Worm (Caenorhabditis elegans) whole organism, late embryonic: ENCODE data around the gene ubh-1.

Source experiments
- C08G9.2 ChIP-seq: sonication (generic microtip); optimal IDR thresholded peaks from 2 replicates; lab custom pipeline; 2016; ENCODE audit warnings: mild to moderate bottlenecking, missing genetic modification characterization, moderate library complexity, missing compliant biosample characterization
- C38D4.7 ChIP-seq: fragments of 200-800 bp; sonication (Bioruptor generic); optimal IDR thresholded peaks from 2 replicates; lab custom pipeline; 2018; ENCODE audit warnings: mild to moderate bottlenecking, missing genetic modification characterization, moderate library complexity, missing compliant biosample characterization
- F13H6.1 ChIP-seq: sonication (generic microtip); optimal IDR thresholded peaks from 2 replicates; lab custom pipeline; 2016; ENCODE audit warnings: missing genetic modification characterization, missing compliant biosample characterization
- K02D7.2 ChIP-seq: sonication (generic microtip); optimal IDR thresholded peaks from 2 replicates; lab custom pipeline; 2017; ENCODE audit warnings: mild to moderate bottlenecking, missing genetic modification characterization, missing compliant biosample characterization
- T23F11.4 ChIP-seq: fragments of 200-800 bp; sonication (Bioruptor generic); optimal IDR thresholded peaks from 2 replicates; lab custom pipeline; 2018; ENCODE audit warnings: mild to moderate bottlenecking, missing genetic modification characterization, missing compliant biosample characterization
- Y22D7AL.16 ChIP-seq: sonication (generic microtip); optimal IDR thresholded peaks from 2 replicates; lab custom pipeline; 2016; ENCODE audit warnings: missing genetic modification characterization, missing compliant biosample characterization
- ahr-1 ChIP-seq: sonication (generic microtip); optimal IDR thresholded peaks from 2 replicates; lab custom pipeline; 2016; ENCODE audit warnings: missing genetic modification characterization, missing compliant biosample characterization
- ceh-14 ChIP-seq: sonication (generic microtip); optimal IDR thresholded peaks from 2 replicates; lab custom pipeline; 2016; ENCODE audit warnings: missing genotype, missing genetic modification characterization, missing compliant biosample characterization
- ceh-19 ChIP-seq: fragments of 200-800 bp; sonication (Bioruptor generic); optimal IDR thresholded peaks from 2 replicates; lab custom pipeline; 2018; ENCODE audit warnings: mild to moderate bottlenecking, missing genetic modification characterization, missing compliant biosample characterization
- ceh-2 ChIP-seq: sonication (generic microtip); optimal IDR thresholded peaks from 2 replicates; lab custom pipeline; 2016; ENCODE audit warnings: missing genotype, missing genetic modification characterization, missing compliant biosample characterization
- ceh-22 ChIP-seq: sonication (generic microtip); optimal IDR thresholded peaks from 2 replicates; lab custom pipeline; 2017; ENCODE audit warnings: missing biosample characterization, missing genetic modification characterization
- ceh-30 ChIP-seq: fragments of 150-350 bp; optimal IDR thresholded peaks from 2 replicates; lab custom pipeline; 2014; ENCODE audit warnings: missing biosample characterization, missing genetic modification characterization
- ceh-31 ChIP-seq: sonication (generic microtip); optimal IDR thresholded peaks from 2 replicates; lab custom pipeline; 2016; ENCODE audit warnings: missing genetic modification characterization, missing compliant biosample characterization
- ceh-34 ChIP-seq: sonication (generic microtip); optimal IDR thresholded peaks from 2 replicates; lab custom pipeline; 2016; ENCODE audit warnings: mild to moderate bottlenecking, missing genetic modification characterization, missing compliant biosample characterization
- ceh-9 ChIP-seq: sonication (generic microtip); optimal IDR thresholded peaks from 2 replicates; lab custom pipeline; 2016; ENCODE audit warnings: mild to moderate bottlenecking, missing genetic modification characterization, inconsistent platforms, missing compliant biosample characterization
- dve-1 ChIP-seq: sonication (generic microtip); optimal IDR thresholded peaks from 2 replicates; lab custom pipeline; 2017; ENCODE audit warnings: antibody characterized with exemption, mild to moderate bottlenecking, missing genetic modification characterization, missing compliant biosample characterization
- elt-2 ChIP-seq: sonication (generic microtip); optimal IDR thresholded peaks from 2 replicates; lab custom pipeline; 2016; ENCODE audit warnings: missing genetic modification reagents, missing genetic modification characterization, missing compliant biosample characterization
- elt-4 ChIP-seq: sonication (generic microtip); optimal IDR thresholded peaks from 2 replicates; lab custom pipeline; 2016; ENCODE audit warnings: missing genetic modification characterization, missing compliant biosample characterization
- ets-4 ChIP-seq: sonication (generic microtip); optimal IDR thresholded peaks from 2 replicates; lab custom pipeline; 2016; ENCODE audit warnings: missing genetic modification characterization, missing compliant biosample characterization
- fkh-10 ChIP-seq: fragments of 150-350 bp; optimal IDR thresholded peaks from 2 replicates; lab custom pipeline; 2014; ENCODE audit warnings: missing biosample characterization, missing genetic modification reagents, missing genetic modification characterization
- fkh-6 ChIP-seq: sonication (generic microtip); optimal IDR thresholded peaks from 2 replicates; lab custom pipeline; 2016; ENCODE audit warnings: missing genetic modification characterization, missing compliant biosample characterization
- hlh-15 ChIP-seq: sonication (generic microtip); optimal IDR thresholded peaks from 2 replicates; lab custom pipeline; 2016; ENCODE audit warnings: missing genetic modification characterization, missing compliant biosample characterization
- hlh-8 ChIP-seq: sonication (generic microtip); optimal IDR thresholded peaks from 2 replicates; lab custom pipeline; 2016; ENCODE audit warnings: missing genotype, missing genetic modification characterization, missing compliant biosample characterization
- lim-6 ChIP-seq: sonication (generic microtip); optimal IDR thresholded peaks from 2 replicates; lab custom pipeline; 2016; ENCODE audit warnings: missing genetic modification characterization, missing compliant biosample characterization
- lin-11 ChIP-seq: fragments of 200-800 bp; sonication (Bioruptor generic); optimal IDR thresholded peaks from 2 replicates; lab custom pipeline; 2018; ENCODE audit warnings: mild to moderate bottlenecking, missing genetic modification characterization, missing compliant biosample characterization
- madf-2 ChIP-seq: sonication (generic microtip); optimal IDR thresholded peaks from 2 replicates; lab custom pipeline; 2017; ENCODE audit warnings: missing genetic modification characterization, missing compliant biosample characterization
- nhr-11 ChIP-seq: fragments of 150-350 bp; optimal IDR thresholded peaks from 2 replicates; lab custom pipeline; 2014; ENCODE audit warnings: missing biosample characterization, missing genetic modification characterization
- nhr-232 ChIP-seq: sonication (generic microtip); optimal IDR thresholded peaks from 2 replicates; lab custom pipeline; 2016; ENCODE audit warnings: missing genetic modification characterization, missing compliant biosample characterization
- npax-4 ChIP-seq: sonication (generic microtip); optimal IDR thresholded peaks from 2 replicates; lab custom pipeline; 2016; ENCODE audit warnings: missing genetic modification characterization, missing compliant biosample characterization
- odd-2 ChIP-seq: sonication (generic microtip); optimal IDR thresholded peaks from 2 replicates; lab custom pipeline; 2017; ENCODE audit warnings: antibody characterized with exemption, mild to moderate bottlenecking, missing genetic modification characterization, missing compliant biosample characterization
- pag-3 ChIP-seq: sonication (generic microtip); optimal IDR thresholded peaks from 2 replicates; lab custom pipeline; 2016; ENCODE audit warnings: missing compliant biosample characterization, missing genetic modification characterization, borderline replicate concordance
- pax-1 ChIP-seq: fragments of 150-350 bp; optimal IDR thresholded peaks from 2 replicates; lab custom pipeline; 2014; ENCODE audit warnings: missing biosample characterization, missing genetic modification characterization
- pha-2 ChIP-seq: sonication (generic microtip); optimal IDR thresholded peaks from 2 replicates; lab custom pipeline; 2017; ENCODE audit warnings: mild to moderate bottlenecking, missing genetic modification characterization, missing compliant biosample characterization
- pha-4 ChIP-seq: fragments of 150-350 bp; optimal IDR thresholded peaks from 2 replicates; lab custom pipeline; 2018; ENCODE audit warnings: missing biosample characterization, missing genetic modification reagents, missing genetic modification characterization
- rnt-1 ChIP-seq: sonication (generic microtip); optimal IDR thresholded peaks from 2 replicates; lab custom pipeline; 2016; ENCODE audit warnings: missing genetic modification characterization, missing compliant biosample characterization
- sox-4 ChIP-seq: sonication (generic microtip); optimal IDR thresholded peaks from 2 replicates; lab custom pipeline; 2017; ENCODE audit warnings: mild to moderate bottlenecking, missing genetic modification characterization, inconsistent platforms, missing compliant biosample characterization
- tbx-2 ChIP-seq: sonication (generic microtip); optimal IDR thresholded peaks from 2 replicates; lab custom pipeline; 2016; ENCODE audit warnings: missing genetic modification characterization, missing compliant biosample characterization
- tbx-7 ChIP-seq: sonication (generic microtip); optimal IDR thresholded peaks from 2 replicates; lab custom pipeline; 2016; ENCODE audit warnings: missing genotype, missing genetic modification characterization, missing compliant biosample characterization
- unc-3 ChIP-seq, 2 experiments: fragments of 200-800 bp in 1 of 2; sonication (Bioruptor generic) in 1 of 2; sonication (generic microtip) in 1 of 2; conservative IDR thresholded peaks in 1 of 2; optimal IDR thresholded peaks in 1 of 2; 2 replicates each; pipeline versions ENCODE4 v1.3.6 to Lab custom; 2016 to 2022; ENCODE audit warnings: missing compliant biosample characterization in 2 of 2, missing genetic modification characterization in 2 of 2, missing genetic modification reagents in 1 of 2
- unc-55 ChIP-seq: sonication (generic microtip); optimal IDR thresholded peaks from 2 replicates; lab custom pipeline; 2017; ENCODE audit warnings: missing biosample characterization, missing genetic modification reagents, missing genetic modification characterization

The ubh-1 gene

DNA sequence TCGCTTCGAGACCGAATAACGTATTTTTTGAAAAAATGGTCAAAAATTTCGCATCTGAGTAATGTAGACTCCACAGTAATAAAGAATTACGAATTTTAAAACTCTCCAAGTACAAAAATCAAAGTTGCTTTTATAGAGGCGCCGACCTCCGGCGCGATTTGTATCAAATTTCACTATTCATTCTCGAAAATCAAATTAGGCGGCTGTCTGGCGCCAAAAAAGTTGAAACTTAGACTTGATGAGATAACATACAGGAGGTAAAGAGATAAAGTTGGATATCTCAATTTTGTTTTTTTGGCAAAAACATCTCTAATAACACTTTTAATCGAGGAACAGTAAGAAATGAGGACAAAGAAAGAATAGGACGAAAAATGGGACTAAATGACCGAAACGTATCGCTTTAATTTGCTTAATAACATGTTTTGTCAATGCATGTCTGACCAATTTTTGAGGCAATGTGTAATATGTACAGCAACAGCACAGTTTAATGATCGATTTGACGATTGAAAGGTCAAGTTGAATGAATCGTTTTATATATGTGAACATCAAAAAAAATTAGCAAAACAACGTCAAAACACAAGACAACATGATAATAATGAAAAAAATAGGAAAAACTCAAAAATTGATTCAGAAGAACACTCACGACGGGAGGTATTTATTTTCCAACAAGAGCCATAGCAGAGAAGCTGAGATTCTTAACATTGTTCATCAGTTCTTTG is 4.8 kb downstream of the ubh-1 start:
- TF ChIP-seq tbx-7 (tag; lab: Kevin White, UChicago) = no peak
- TF ChIP-seq odd-2 (tag; lab: Kevin White, UChicago) = no peak
- TF ChIP-seq sox-4 = no peak
- TF ChIP-seq ceh-22 (tag; lab: Kevin White, UChicago) = no peak
- no peak for TF ChIP-seq K02D7.2 (tag; lab: Kevin White, UChicago)
- TF ChIP-seq unc-3 (GFP tag; conservative IDR thresholded peaks at IDR 0.05; lab: Robert Waterston, UW) = no peak
- TF ChIP-seq unc-3 (tag; optimal IDR thresholded peaks at IDR 0.05; lab: Kevin White, UChicago) = no peak
- TF ChIP-seq pax-1 (tag; lab: Kevin White, UChicago) = no peak
- TF ChIP-seq dve-1 (tag; lab: Kevin White, UChicago) = no peak
- TF ChIP-seq nhr-11 (tag; lab: Kevin White, UChicago) = no peak
- TF ChIP-seq unc-55 (GFP tag; lab: Kevin White, UChicago) = no peak
- no peak for TF ChIP-seq ceh-30 (tag; lab: Kevin White, UChicago)
- TF ChIP-seq nhr-232 = no peak
- no peak for TF ChIP-seq Y22D7AL.16 (tag; lab: Kevin White, UChicago)
- TF ChIP-seq C38D4.7 (GFP tag; lab: Kevin White, UChicago) = no peak
- no peak for TF ChIP-seq T23F11.4 (GFP tag; lab: Kevin White, UChicago)
- TF ChIP-seq elt-2 (tag; lab: Kevin White, UChicago) = no peak
- TF ChIP-seq F13H6.1 (tag; lab: Kevin White, UChicago) = no peak
- no peak for TF ChIP-seq hlh-8
- TF ChIP-seq ceh-34 (tag; lab: Kevin White, UChicago) = no peak
- TF ChIP-seq ets-4 (tag; lab: Kevin White, UChicago) = no peak

DNA sequence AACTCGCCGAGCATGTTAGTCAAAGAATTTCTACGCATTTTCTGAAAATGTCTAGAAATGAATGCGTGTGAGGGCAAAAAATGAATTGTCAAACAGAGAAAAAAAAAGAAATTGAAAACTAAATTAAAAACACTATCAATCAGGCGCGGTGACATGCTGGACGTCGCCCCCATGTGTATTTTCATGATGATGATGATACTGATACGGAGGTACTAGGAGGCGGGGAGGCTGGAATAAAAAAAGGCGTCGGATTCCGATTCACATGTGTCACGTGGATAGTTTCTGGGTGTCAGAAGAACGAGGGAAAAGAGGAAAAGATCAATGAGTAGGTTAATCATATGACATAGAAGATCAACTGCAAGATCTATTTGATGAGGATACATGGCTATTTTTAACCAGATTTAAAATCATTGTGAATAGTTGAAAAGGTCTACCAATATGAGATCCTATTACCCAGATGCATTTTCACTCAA is 5.8 kb downstream of the ubh-1 start, which contains the start of gene W01A11.7:
TSS of gene W01A11.7 (minus strand) at position 51 of the 473 bp plus-strand sequence.
- TF ChIP-seq hlh-8 (no peak), C08G9.2 (tag; lab: Kevin White, UChicago) (no peak), ceh-14 (tag; lab: Kevin White, UChicago) (no peak), ceh-9 (tag; lab: Kevin White, UChicago) (no peak), pha-2 (no peak), madf-2 (tag; lab: Kevin White, UChicago) (no peak), pha-4 (tag; lab: Kevin White, UChicago) (no peak), ceh-19 (no peak), Y22D7AL.16 (tag; lab: Kevin White, UChicago) (no peak), F13H6.1 (tag; lab: Kevin White, UChicago) (no peak), pag-3 (tag; lab: Kevin White, UChicago) (no peak), tbx-2 (tag; lab: Kevin White, UChicago) (no peak)

DNA sequence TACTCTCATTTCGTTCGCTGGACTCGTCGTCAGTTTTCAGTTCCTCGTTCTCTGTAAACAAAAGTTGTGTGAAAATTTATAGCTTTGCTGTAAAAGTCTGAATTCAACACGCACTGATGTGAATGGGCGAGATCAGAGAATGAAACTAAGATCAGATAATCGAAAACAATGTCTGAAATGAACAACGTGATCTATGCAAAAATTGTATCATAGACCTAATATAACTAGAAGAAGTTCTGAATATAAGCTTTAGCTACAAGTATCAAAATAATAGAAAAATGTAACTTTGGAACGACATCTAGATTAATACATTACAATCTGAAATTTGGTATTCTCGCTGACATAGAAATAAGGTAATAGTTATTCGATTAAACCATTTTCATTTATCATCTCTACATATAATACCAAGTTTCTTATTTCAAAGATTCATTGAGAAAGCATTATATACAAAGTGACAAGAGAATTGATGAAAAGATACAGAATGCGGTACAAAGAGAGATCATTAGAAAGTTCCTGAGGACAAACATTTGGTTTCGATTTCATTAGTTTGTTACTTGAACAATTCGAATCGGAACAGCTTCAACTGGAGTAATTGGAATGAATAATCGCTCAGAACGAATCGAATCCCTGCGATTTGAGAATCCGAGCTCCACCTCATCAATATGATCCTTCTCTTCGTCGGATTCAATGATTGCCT is 6.9 kb downstream of the ubh-1 start, which contains the start of gene moc-2:
TSS of gene moc-2 (minus strand) at position 51 of the 697 bp plus-strand sequence.
- TF ChIP-seq fkh-10 (GFP tag; lab: Kevin White, UChicago) (no peak), hlh-15 (tag; lab: Kevin White, UChicago) (no peak), elt-2 (tag; lab: Kevin White, UChicago) (no peak), npax-4 (tag; lab: Kevin White, UChicago) (no peak), elt-4 (no peak), ceh-2 (tag; lab: Kevin White, UChicago) (no peak), ahr-1 (tag; lab: Kevin White, UChicago) (no peak), nhr-11 (tag; lab: Kevin White, UChicago) (no peak), rnt-1 (tag; lab: Kevin White, UChicago) (no peak), fkh-6 (tag; lab: Kevin White, UChicago) (no peak), sox-4 (no peak), lim-6 (tag; lab: Kevin White, UChicago) (no peak), lin-11 (tag; lab: Kevin White, UChicago) (no peak), ceh-31 (tag; lab: Kevin White, UChicago) (no peak), C38D4.7 (GFP tag; lab: Kevin White, UChicago) (no peak)
